Worm (Caenorhabditis elegans): ENCODE data around the gene F14F8.14.

Gene F14F8.14

ce11 chrV:16679981-16680380, 13.4 kb upstream of the F14F8.14 start, which contains the start of gene srw-44:
srw-44 (plus strand) TSS chrV:16680281.
- TF ChIP-seq ztf-11 (tag; optimal IDR thresholded peaks at IDR 0.05), result no peak
- no peak for TF ChIP-seq lsy-2 (tag; optimal IDR thresholded peaks at IDR 0.05)
- no peak for TF ChIP-seq egl-13 (tag; optimal IDR thresholded peaks at IDR 0.05)
- no peak for TF ChIP-seq pax-3 (tag; optimal IDR thresholded peaks at IDR 0.05)
- TF ChIP-seq nhr-71 (tag; optimal IDR thresholded peaks at IDR 0.05), result no peak
- TF ChIP-seq efl-3 (GFP tag; optimal IDR thresholded peaks at IDR 0.05), result no peak
- no peak for TF ChIP-seq nhr-12 (tag; optimal IDR thresholded peaks at IDR 0.05)
- TF ChIP-seq C34B4.2 (tag; optimal IDR thresholded peaks at IDR 0.05), result no peak
- no peak for TF ChIP-seq sox-4 (tag; optimal IDR thresholded peaks at IDR 0.05)
- no peak for TF ChIP-seq pag-3 (tag; optimal IDR thresholded peaks at IDR 0.05; ENCODE audit: borderline replicate concordance, insufficient read depth)
- no peak for TF ChIP-seq sup-37 (GFP tag; optimal IDR thresholded peaks at IDR 0.05)
- TF ChIP-seq unc-30 (tag; optimal IDR thresholded peaks at IDR 0.05), result no peak
- no peak for TF ChIP-seq rnt-1 (tag; optimal IDR thresholded peaks at IDR 0.05)
- no peak for TF ChIP-seq elt-2 (tag; optimal IDR thresholded peaks at IDR 0.05)
- no peak for TF ChIP-seq alr-1 (tag; optimal IDR thresholded peaks at IDR 0.05; ENCODE audit: borderline replicate concordance)
- no peak for TF ChIP-seq lin-13 (GFP tag; optimal IDR thresholded peaks at IDR 0.05)
- TF ChIP-seq mef-2 (tag; optimal IDR thresholded peaks at IDR 0.05), result no peak
- TF ChIP-seq unc-62 (GFP tag; optimal IDR thresholded peaks at IDR 0.05), result no peak

- TF ChIP-seq ceh-90 (tag; optimal IDR thresholded peaks at IDR 0.05) (no peak), efl-1 (optimal IDR thresholded peaks at IDR 0.05) (no peak), efl-1 (GFP tag; optimal IDR thresholded peaks at IDR 0.05 in 1 of 2) (no peak), tbx-2 (tag; optimal IDR thresholded peaks at IDR 0.05) (no peak), C16A3.4 (tag; optimal IDR thresholded peaks at IDR 0.05) (no peak), hpl-2 (GFP tag; optimal IDR thresholded peaks at IDR 0.05) (no peak), mdl-1 (tag; optimal IDR thresholded peaks at IDR 0.05) (no peak), sptf-1 (tag; optimal IDR thresholded peaks at IDR 0.05) (no peak), xbp-1 (tag; optimal IDR thresholded peaks at IDR 0.05) (no peak), Y116A8C.19 (tag; optimal IDR thresholded peaks at IDR 0.05; ENCODE audit: borderline replicate concordance) (no peak), ets-5 (GFP tag; IDR thresholded peaks at IDR 0.05) (no peak), lsy-2 (tag; optimal IDR thresholded peaks at IDR 0.05) (no peak), elt-3 (tag; optimal IDR thresholded peaks at IDR 0.05) (no peak), irx-1 (tag; optimal IDR thresholded peaks at IDR 0.05) (no peak)
These were observed 12.7 kb upstream of the F14F8.14 start, which contains the start of gene srz-103 for ce11 chrV:16679237-16679636. srz-103 (minus strand) TSS chrV:16679337.

- TF ChIP-seq elt-3 (tag; optimal IDR thresholded peaks at IDR 0.05) (no peak), nhr-19 (GFP tag; conservative IDR thresholded peaks at IDR 0.05) (no peak), hlh-4 (tag; optimal IDR thresholded peaks at IDR 0.05) (no peak), nhr-85 (tag) (no peak), lin-13 (GFP tag; optimal IDR thresholded peaks at IDR 0.05) (no peak), lir-3 (tag; optimal IDR thresholded peaks at IDR 0.05; ENCODE audit: poor library complexity) (no peak), C16A3.4 (tag; optimal IDR thresholded peaks at IDR 0.05) (no peak), tbx-2 (tag; optimal IDR thresholded peaks at IDR 0.05) (no peak), vab-15 (tag; optimal IDR thresholded peaks at IDR 0.05) (no peak), rnt-1 (tag; optimal IDR thresholded peaks at IDR 0.05) (no peak), pqm-1 (tag; optimal IDR thresholded peaks at IDR 0.05) (no peak), lin-35 (GFP tag; optimal IDR thresholded peaks at IDR 0.05) (no peak), tlp-1 (tag; optimal IDR thresholded peaks at IDR 0.05) (no peak), mdl-1 (tag; optimal IDR thresholded peaks at IDR 0.05) (no peak), ceh-88 (GFP tag; IDR thresholded peaks at IDR 0.05) (no peak)
These were observed 9.0 kb upstream of the F14F8.14 start, which contains the start of gene srz-1 for ce11 chrV:16675553-16675952. srz-1 (plus strand) TSS chrV:16675853.
